Worm (Caenorhabditis elegans) whole organism, mixed stage, embryonic: ENCODE results near the gene cas-1.

ENCODE experiments used
- M03D4.4 ChIP-seq: sonication (generic microtip); optimal IDR thresholded peaks from 2 replicates; lab custom pipeline; 2017; ENCODE audit warnings: mild to moderate bottlenecking, missing genetic modification characterization, missing compliant biosample characterization
- bed-3 ChIP-seq: fragments of 200-800 bp; sonication (Bioruptor generic); optimal IDR thresholded peaks from 3 replicates; lab custom pipeline; 2018; ENCODE audit warnings: mild to moderate bottlenecking, missing genetic modification characterization, moderate library complexity, missing compliant biosample characterization
- blmp-1 ChIP-seq: fragments of 150-350 bp; optimal IDR thresholded peaks from 2 replicates; lab custom pipeline; 2014; ENCODE audit warnings: missing biosample characterization, missing genetic modification characterization
- ceh-39 ChIP-seq: fragments of 150-350 bp; optimal IDR thresholded peaks from 2 replicates; lab custom pipeline; 2014; ENCODE audit warnings: missing biosample characterization, missing genetic modification characterization
- ceh-43 ChIP-seq: fragments of 200-800 bp; sonication (Bioruptor generic); optimal IDR thresholded peaks from 2 replicates; lab custom pipeline; 2018; ENCODE audit warnings: mild to moderate bottlenecking, missing genetic modification characterization, moderate library complexity, missing compliant biosample characterization
- ceh-83 ChIP-seq: fragments of 200-800 bp; sonication (Bioruptor generic); optimal IDR thresholded peaks from 2 replicates; lab custom pipeline; 2018; ENCODE audit warnings: mild to moderate bottlenecking, missing genetic modification characterization, missing compliant biosample characterization
- ces-1 ChIP-seq: fragments of 150-350 bp; optimal IDR thresholded peaks from 2 replicates; lab custom pipeline; 2014; ENCODE audit warnings: missing biosample characterization, missing genetic modification reagents, missing genetic modification characterization
- cnd-1 ChIP-seq: fragments of 200-800 bp; sonication (Bioruptor generic); optimal IDR thresholded peaks from 2 replicates; lab custom pipeline; 2018; ENCODE audit warnings: mild to moderate bottlenecking, missing genetic modification characterization, missing compliant biosample characterization
- elt-1 ChIP-seq: sonication (generic microtip); optimal IDR thresholded peaks from 2 replicates; lab custom pipeline; 2017; ENCODE audit warnings: missing genetic modification characterization, mild to moderate bottlenecking, missing compliant biosample characterization, antibody characterized with exemption, moderate library complexity, borderline replicate concordance; ENCODE audit not compliant: insufficient read depth
- elt-3 ChIP-seq: fragments of 150-350 bp; optimal IDR thresholded peaks from 2 replicates; lab custom pipeline; 2014; ENCODE audit warnings: missing biosample characterization, missing genetic modification characterization
- flh-1 ChIP-seq: fragments of 200-800 bp; sonication (Bioruptor generic); optimal IDR thresholded peaks from 2 replicates; lab custom pipeline; 2018; ENCODE audit warnings: mild to moderate bottlenecking, missing genetic modification characterization, moderate library complexity, missing compliant biosample characterization
- ham-2 ChIP-seq: fragments of 200-800 bp; sonication (Bioruptor generic); optimal IDR thresholded peaks from 2 replicates; lab custom pipeline; 2018; ENCODE audit warnings: mild to moderate bottlenecking, missing genetic modification characterization, missing compliant biosample characterization
- hlh-1 ChIP-seq: fragments of 150-350 bp; optimal IDR thresholded peaks from 2 replicates; lab custom pipeline; 2014; ENCODE audit warnings: missing biosample characterization, missing genetic modification reagents, missing genetic modification characterization
- lin-13 ChIP-seq: fragments of 150-350 bp; optimal IDR thresholded peaks from 2 replicates; lab custom pipeline; 2014; ENCODE audit warnings: missing biosample characterization, missing genetic modification characterization
- lin-32 ChIP-seq: fragments of 200-800 bp; sonication (Bioruptor generic); optimal IDR thresholded peaks from 2 replicates; lab custom pipeline; 2018; ENCODE audit warnings: mild to moderate bottlenecking, missing genetic modification characterization, missing compliant biosample characterization
- lsy-2 ChIP-seq: fragments of 150-350 bp; optimal IDR thresholded peaks from 2 replicates; lab custom pipeline; 2014; ENCODE audit warnings: missing biosample characterization, missing genetic modification characterization
- mab-5 ChIP-seq: fragments of 150-350 bp; optimal IDR thresholded peaks from 2 replicates; lab custom pipeline; 2014; ENCODE audit warnings: missing biosample characterization, missing genetic modification characterization
- mep-1 ChIP-seq: fragments of 150-350 bp; optimal IDR thresholded peaks from 2 replicates; lab custom pipeline; 2017; ENCODE audit warnings: missing biosample characterization, missing genetic modification reagents, missing genetic modification characterization, inconsistent platforms
- nhr-12 ChIP-seq: fragments of 150-350 bp; optimal IDR thresholded peaks from 2 replicates; lab custom pipeline; 2014; ENCODE audit warnings: missing biosample characterization, missing genetic modification characterization
- nhr-2 ChIP-seq: fragments of 150-350 bp; optimal IDR thresholded peaks from 2 replicates; lab custom pipeline; 2014; ENCODE audit warnings: missing biosample characterization, missing genetic modification characterization
- nhr-237 ChIP-seq: fragments of 150-350 bp; optimal IDR thresholded peaks from 2 replicates; lab custom pipeline; 2014; ENCODE audit warnings: missing biosample characterization, missing genetic modification characterization
- nhr-28 ChIP-seq: fragments of 150-350 bp; optimal IDR thresholded peaks from 2 replicates; lab custom pipeline; 2014; ENCODE audit warnings: missing biosample characterization, missing genetic modification characterization
- nhr-76 ChIP-seq: sonication (generic microtip); optimal IDR thresholded peaks from 2 replicates; lab custom pipeline; 2017; ENCODE audit warnings: missing biosample characterization, missing genetic modification characterization
- pha-4 ChIP-seq: fragments of 150-350 bp; optimal IDR thresholded peaks from 2 replicates; lab custom pipeline; 2018; ENCODE audit warnings: missing biosample characterization, missing genetic modification reagents, missing genetic modification characterization
- sem-2 ChIP-seq: fragments of 200-800 bp; sonication (Bioruptor generic); optimal IDR thresholded peaks from 2 replicates; lab custom pipeline; 2018; ENCODE audit warnings: mild to moderate bottlenecking, missing genetic modification characterization, missing compliant biosample characterization
- snpc-4 ChIP-seq: fragments of 150-350 bp; optimal IDR thresholded peaks from 2 replicates; lab custom pipeline; 2014; ENCODE audit warnings: missing biosample characterization, missing genetic modification characterization
- sptf-1 ChIP-seq: sonication (generic microtip); optimal IDR thresholded peaks from 2 replicates; lab custom pipeline; 2017; ENCODE audit warnings: mild to moderate bottlenecking, missing genetic modification characterization, moderate library complexity, missing compliant biosample characterization
- tbx-8 ChIP-seq: fragments of 200-800 bp; sonication (Bioruptor generic); optimal IDR thresholded peaks from 2 replicates; lab custom pipeline; 2018; ENCODE audit warnings: mild to moderate bottlenecking, missing genetic modification characterization, moderate library complexity, missing compliant biosample characterization
- unc-120 ChIP-seq: sonication (generic microtip); optimal IDR thresholded peaks from 2 replicates; lab custom pipeline; 2017; ENCODE audit warnings: missing genetic modification characterization, missing compliant biosample characterization; ENCODE audit not compliant: poor library complexity, severe bottlenecking
- unc-39 ChIP-seq: fragments of 150-350 bp; optimal IDR thresholded peaks from 2 replicates; lab custom pipeline; 2014; ENCODE audit warnings: missing biosample characterization, missing genetic modification characterization
- unc-62 ChIP-seq: fragments of 150-350 bp; optimal IDR thresholded peaks from 2 replicates; lab custom pipeline; 2014; ENCODE audit warnings: missing biosample characterization, missing genetic modification reagents, missing genetic modification characterization
- zip-8 ChIP-seq: fragments of 150-350 bp; optimal IDR thresholded peaks from 2 replicates; lab custom pipeline; 2014; ENCODE audit warnings: missing biosample characterization, missing genetic modification characterization
- ztf-11 ChIP-seq: fragments of 150-350 bp; optimal IDR thresholded peaks from 2 replicates; lab custom pipeline; 2014; ENCODE audit warnings: missing biosample characterization, missing genetic modification characterization

Gene cas-1

ce11 chrX:16813606-16814330 is at the start of gene cas-1:
cas-1 (minus strand) TSS chrX:16813656.
- TF ChIP-seq nhr-237 (tag; lab: Kevin White, UChicago): no peak
- no peak for TF ChIP-seq unc-120 (tag; lab: Kevin White, UChicago)
- TF ChIP-seq nhr-28 (tag; lab: Kevin White, UChicago): no peak
- TF ChIP-seq nhr-12 (tag; lab: Kevin White, UChicago): no peak
- peak; percentile 56 for TF ChIP-seq mep-1
- TF ChIP-seq hlh-1 (tag; lab: Kevin White, UChicago): peak; percentile 84
- TF ChIP-seq pha-4: peak; percentile 81
- peak; percentile 70 for TF ChIP-seq lin-13 (tag; lab: Kevin White, UChicago)
- TF ChIP-seq sptf-1: no peak
- TF ChIP-seq unc-62: no peak
- no peak for TF ChIP-seq ceh-83 (GFP tag; lab: Kevin White, UChicago)

DNA sequence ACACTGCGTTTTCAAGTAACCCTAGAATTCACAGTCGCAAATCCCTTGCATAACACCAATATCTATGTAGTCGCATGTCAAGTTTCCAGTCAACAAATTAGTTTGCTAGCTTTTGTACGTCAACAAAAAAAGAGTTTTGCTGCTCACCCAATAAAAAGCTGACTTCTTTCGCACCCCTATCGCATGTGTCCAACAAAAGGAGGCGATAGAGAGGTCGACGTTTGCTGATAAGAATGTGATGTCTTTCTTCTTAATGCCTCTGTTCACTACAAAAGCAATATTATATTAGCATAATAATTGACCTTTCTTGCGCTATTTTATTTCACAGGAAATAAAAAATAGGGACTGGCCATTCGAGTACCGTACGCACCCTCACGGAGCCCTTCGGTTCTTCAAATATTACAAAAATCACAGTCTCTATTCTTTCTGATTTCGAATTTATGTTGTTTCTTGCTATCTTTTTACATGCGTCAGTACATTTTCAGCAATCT is 46.5 kb upstream of the cas-1 start, which contains the start of gene T20F7.3:
TSS of gene T20F7.3 (plus strand) at position 441 of the 491 bp plus-strand sequence.
- TF ChIP-seq nhr-76: no peak
- no peak for TF ChIP-seq mab-5
- TF ChIP-seq sptf-1: no peak
- TF ChIP-seq nhr-2: no peak
- TF ChIP-seq lin-13 (tag; lab: Kevin White, UChicago): no peak
- no peak for TF ChIP-seq ham-2 (GFP tag; lab: Kevin White, UChicago)
- TF ChIP-seq elt-1: no peak
- no peak for TF ChIP-seq ceh-43 (GFP tag; lab: Kevin White, UChicago)
- TF ChIP-seq snpc-4 (tag; lab: Kevin White, UChicago): no peak
- TF ChIP-seq M03D4.4: no peak
- no peak for TF ChIP-seq lsy-2 (tag; lab: Kevin White, UChicago)

ce11 chrX:16844924-16845323 is 31.5 kb upstream of the cas-1 start, which contains the start of gene F41G4.8:
F41G4.8 (minus strand) TSS chrX:16845024.
- TF ChIP-seq mep-1: no peak
- no peak for TF ChIP-seq lin-32 (GFP tag; lab: Kevin White, UChicago)
- no peak for TF ChIP-seq sem-2 (GFP tag; lab: Kevin White, UChicago)
- no peak for TF ChIP-seq tbx-8 (GFP tag; lab: Kevin White, UChicago)
- TF ChIP-seq ces-1 (GFP tag; lab: Kevin White, UChicago): peak; percentile 15
- no peak for TF ChIP-seq snpc-4 (tag; lab: Kevin White, UChicago)
- TF ChIP-seq, all 35 proteins: peak for 1

- no peak for TF ChIP-seq lsy-2 (tag; lab: Kevin White, UChicago)
- no peak for TF ChIP-seq sptf-1
- no peak for TF ChIP-seq ces-1 (GFP tag; lab: Kevin White, UChicago)
- no peak for TF ChIP-seq nhr-237 (tag; lab: Kevin White, UChicago)
- no peak for TF ChIP-seq tbx-8 (GFP tag; lab: Kevin White, UChicago)
- no peak for TF ChIP-seq nhr-12 (tag; lab: Kevin White, UChicago)
Observed at ce11 chrX:16842935-16843334, 29.5 kb upstream of the cas-1 start.

ce11 chrX:16840738-16841137 is 27.3 kb upstream of the cas-1 start, which contains the start of gene dyla-1:
dyla-1 (plus strand) TSS chrX:16841038.
- TF ChIP-seq blmp-1 (no peak), hlh-1 (tag; lab: Kevin White, UChicago) (no peak), ces-1 (GFP tag; lab: Kevin White, UChicago) (no peak), unc-120 (tag; lab: Kevin White, UChicago) (no peak), flh-1 (no peak), sptf-1 (no peak), nhr-12 (tag; lab: Kevin White, UChicago) (no peak), cnd-1 (tag; lab: Kevin White, UChicago) (no peak)
- TF ChIP-seq, all 35 proteins: peak for 0

ce11 chrX:16836304-16836703 is 22.8 kb upstream of the cas-1 start, which contains the start of gene F41G4.7:
F41G4.7 (minus strand) TSS chrX:16836404.
- no peak for TF ChIP-seq mab-5
- TF ChIP-seq hlh-1 (tag; lab: Kevin White, UChicago): no peak
- TF ChIP-seq ceh-43 (GFP tag; lab: Kevin White, UChicago): no peak
- no peak for TF ChIP-seq nhr-2
- TF ChIP-seq ztf-11 (tag; lab: Kevin White, UChicago): no peak
- TF ChIP-seq unc-62: no peak
- TF ChIP-seq lsy-2 (tag; lab: Kevin White, UChicago): no peak
- TF ChIP-seq ceh-39: no peak
- no peak for TF ChIP-seq unc-39 (tag; lab: Kevin White, UChicago)
- no peak for TF ChIP-seq elt-1
- TF ChIP-seq cnd-1 (tag; lab: Kevin White, UChicago): no peak
- no peak for TF ChIP-seq zip-8 (tag; lab: Kevin White, UChicago)
- TF ChIP-seq elt-3 (tag; lab: Kevin White, UChicago): no peak
- no peak for TF ChIP-seq bed-3 (GFP tag; lab: Kevin White, UChicago)
- no peak for TF ChIP-seq flh-1
- no peak for TF ChIP-seq M03D4.4
- TF ChIP-seq lin-13 (tag; lab: Kevin White, UChicago): no peak
- TF ChIP-seq ces-1 (GFP tag; lab: Kevin White, UChicago): no peak
- TF ChIP-seq nhr-28 (tag; lab: Kevin White, UChicago): no peak
